Fruit fly (Drosophila melanogaster): ENCODE data around the gene sdk.

sdk gene

dm6 chrX:724496-724895 lies 37.9 kb downstream of the sdk start:
- TF ChIP-seq Myc (optimal IDR thresholded peaks at IDR 0.05) = no peak
- no peak for TF ChIP-seq ttk (optimal IDR thresholded peaks at IDR 0.05)
- no peak for TF ChIP-seq psq (optimal IDR thresholded peaks at IDR 0.05)
- no peak for TF ChIP-seq Sin3A (optimal IDR thresholded peaks at IDR 0.05)
- no peak for TF ChIP-seq insv (optimal IDR thresholded peaks at IDR 0.05)
- no peak for TF ChIP-seq h (optimal IDR thresholded peaks at IDR 0.05)

DNA sequence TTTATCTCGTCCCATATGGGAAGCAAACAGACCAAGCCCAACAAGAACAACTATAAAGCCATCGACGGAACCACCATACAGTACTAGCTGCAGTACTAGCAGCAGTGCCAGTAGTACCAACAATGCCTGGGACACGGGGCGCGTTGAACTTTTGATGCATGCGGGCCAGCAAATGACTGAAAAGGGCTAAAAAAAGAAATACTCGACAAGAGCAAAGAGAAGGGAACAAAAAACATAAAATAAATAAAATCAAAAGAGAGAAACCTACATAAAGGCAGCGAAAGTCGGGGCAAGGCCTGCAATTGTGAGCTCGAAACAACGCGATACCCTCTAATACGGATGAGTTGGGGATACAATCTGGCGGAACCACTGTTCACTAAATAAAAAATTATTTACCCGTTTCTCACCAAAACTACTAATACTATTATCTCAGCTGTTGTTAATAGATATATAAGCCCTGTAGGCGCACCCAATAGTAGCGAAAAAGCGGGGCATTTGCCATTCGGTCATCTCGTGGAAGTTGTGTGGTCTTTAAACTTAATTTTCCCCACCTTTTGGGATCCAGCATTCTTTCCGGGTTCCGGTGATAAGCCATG lies 53.1 kb downstream of the sdk start:
- TF ChIP-seq h (optimal IDR thresholded peaks at IDR 0.05) (no peak), insv (optimal IDR thresholded peaks at IDR 0.05) (no peak), ttk (optimal IDR thresholded peaks at IDR 0.05) (no peak), Sin3A (optimal IDR thresholded peaks at IDR 0.05) (no peak), psq (optimal IDR thresholded peaks at IDR 0.05) (no peak), Myc (optimal IDR thresholded peaks at IDR 0.05) (no peak)

DNA sequence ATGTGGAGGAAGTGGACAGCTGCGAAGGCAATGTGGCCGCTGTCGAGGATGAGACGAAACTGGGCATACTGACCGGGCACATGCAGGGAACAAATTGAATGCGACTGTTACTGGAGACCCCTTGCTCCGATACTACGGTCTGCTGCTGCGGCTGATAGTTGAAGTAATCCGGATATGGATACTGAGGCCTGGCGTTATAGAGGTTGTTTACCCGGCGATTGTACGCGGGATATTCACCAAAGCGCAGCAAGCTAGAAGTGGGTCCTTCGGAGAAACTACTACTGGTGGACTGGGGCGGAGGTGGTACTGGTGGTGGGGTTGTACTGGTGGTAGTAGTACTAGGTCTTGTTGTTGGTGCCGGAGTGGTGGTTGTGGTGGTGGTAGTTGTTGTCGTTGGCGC lies 63.4 kb downstream of the sdk start, which contains the start of gene CG5254:
TSS of gene CG5254 (plus strand) at position 301 of the 400 bp plus-strand sequence.
- TF ChIP-seq ttk (optimal IDR thresholded peaks at IDR 0.05) (no peak), psq (optimal IDR thresholded peaks at IDR 0.05) (no peak), h (optimal IDR thresholded peaks at IDR 0.05) (no peak), Sin3A (optimal IDR thresholded peaks at IDR 0.05) (no peak), Myc (optimal IDR thresholded peaks at IDR 0.05) (no peak), insv (optimal IDR thresholded peaks at IDR 0.05) (no peak)

DNA sequence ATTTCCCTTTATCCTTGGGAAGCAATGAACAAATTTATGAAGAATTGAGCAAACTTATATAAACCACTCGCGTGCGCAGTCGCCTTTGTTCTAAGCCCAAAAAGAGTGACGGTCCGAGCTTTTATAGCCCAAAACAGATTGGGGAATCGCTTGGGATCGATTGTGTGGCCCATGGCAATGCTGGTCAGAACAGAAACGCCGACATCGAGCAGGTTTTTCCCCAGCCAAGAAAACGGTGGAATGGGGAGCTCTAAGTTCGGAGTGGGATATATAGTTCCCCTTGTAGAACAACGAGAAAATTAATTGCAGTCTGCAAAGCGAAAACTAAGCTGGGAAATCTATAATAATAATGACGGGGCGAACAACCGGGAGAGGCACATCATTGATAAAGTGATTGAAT lies 64.6 kb downstream of the sdk start, which contains the start of gene CG13362:
TSS of gene CG13362 (minus strand) at position 101 of the 400 bp plus-strand sequence.
- TF ChIP-seq h (optimal IDR thresholded peaks at IDR 0.05) (no peak), ttk (optimal IDR thresholded peaks at IDR 0.05) (no peak), psq (optimal IDR thresholded peaks at IDR 0.05) (no peak), Sin3A (optimal IDR thresholded peaks at IDR 0.05) (no peak), insv (optimal IDR thresholded peaks at IDR 0.05) (no peak), Myc (optimal IDR thresholded peaks at IDR 0.05) (no peak)

DNA sequence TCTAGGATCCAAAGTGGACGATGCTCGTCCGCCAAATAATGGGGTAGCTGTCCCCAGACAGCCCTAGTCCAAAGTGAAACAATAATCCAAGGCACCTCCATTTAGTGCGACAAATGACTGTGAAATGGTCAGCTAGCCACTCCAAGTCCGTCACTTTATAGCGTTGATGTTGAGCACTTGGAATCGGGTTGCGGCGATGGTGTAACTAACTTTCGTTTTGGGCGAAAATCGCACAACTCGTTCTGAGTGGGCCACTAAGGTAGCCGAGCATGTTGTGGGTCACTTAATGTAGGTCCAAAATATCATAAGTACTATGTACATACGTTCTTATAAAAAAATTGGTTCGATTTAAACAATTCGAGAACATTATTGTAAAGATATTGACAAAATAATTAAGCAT lies 66.9 kb downstream of the sdk start, which contains the start of gene CG13361:
TSS of gene CG13361 (minus strand) at position 101 of the 400 bp plus-strand sequence.
- TF ChIP-seq psq (optimal IDR thresholded peaks at IDR 0.05) (no peak), Sin3A (optimal IDR thresholded peaks at IDR 0.05) (no peak), ttk (optimal IDR thresholded peaks at IDR 0.05) (no peak)

- no peak for TF ChIP-seq Sin3A (optimal IDR thresholded peaks at IDR 0.05)
- no peak for TF ChIP-seq psq (optimal IDR thresholded peaks at IDR 0.05)
- no peak for TF ChIP-seq h (optimal IDR thresholded peaks at IDR 0.05)
- no peak for TF ChIP-seq ttk (optimal IDR thresholded peaks at IDR 0.05)
- TF ChIP-seq Myc (optimal IDR thresholded peaks at IDR 0.05) = no peak
- TF ChIP-seq insv (optimal IDR thresholded peaks at IDR 0.05) = no peak
Observed at dm6 chrX:755642-756332, 69.2 kb downstream of the sdk start.

- no peak for TF ChIP-seq Myc (optimal IDR thresholded peaks at IDR 0.05)
- TF ChIP-seq ttk (optimal IDR thresholded peaks at IDR 0.05) = no peak
- no peak for TF ChIP-seq psq (optimal IDR thresholded peaks at IDR 0.05)
- no peak for TF ChIP-seq insv (optimal IDR thresholded peaks at IDR 0.05)
- TF ChIP-seq Sin3A (optimal IDR thresholded peaks at IDR 0.05) = no peak
- TF ChIP-seq h (optimal IDR thresholded peaks at IDR 0.05) = no peak
Observed at dm6 chrX:756856-757255, 70.2 kb downstream of the sdk start.

dm6 chrX:758892-759621 lies 72.4 kb downstream of the sdk start, which contains the start of gene CG5273:
Gene CG5273 (plus strand): TSS chrX:759594.
- no peak for TF ChIP-seq insv (optimal IDR thresholded peaks at IDR 0.05)
- TF ChIP-seq Myc (optimal IDR thresholded peaks at IDR 0.05) = no peak
- no peak for TF ChIP-seq h (optimal IDR thresholded peaks at IDR 0.05)
- no peak for TF ChIP-seq Sin3A (optimal IDR thresholded peaks at IDR 0.05)
- no peak for TF ChIP-seq ttk (optimal IDR thresholded peaks at IDR 0.05)
- no peak for TF ChIP-seq psq (optimal IDR thresholded peaks at IDR 0.05)

DNA sequence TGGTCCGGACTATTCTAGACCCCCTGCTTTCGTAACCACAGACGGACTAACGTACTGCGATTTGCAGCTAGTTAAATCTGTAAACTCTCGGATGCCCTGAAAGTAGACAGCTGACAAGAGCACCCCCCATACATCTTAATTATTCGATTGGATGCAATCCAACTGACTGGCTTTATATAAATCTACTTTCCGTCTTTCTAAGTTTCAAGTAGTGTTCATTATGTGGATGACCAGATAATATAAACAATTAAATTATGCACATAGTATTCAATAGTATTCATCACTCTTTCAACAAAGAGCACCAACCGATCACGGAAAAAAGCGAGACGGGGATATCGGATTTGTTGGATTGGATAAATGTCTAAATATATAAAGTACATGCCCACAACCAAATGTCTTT lies 75.4 kb downstream of the sdk start:
- TF ChIP-seq h (optimal IDR thresholded peaks at IDR 0.05) (no peak), ttk (optimal IDR thresholded peaks at IDR 0.05) (no peak), Myc (optimal IDR thresholded peaks at IDR 0.05) (no peak), Sin3A (optimal IDR thresholded peaks at IDR 0.05) (no peak), insv (optimal IDR thresholded peaks at IDR 0.05) (no peak), psq (optimal IDR thresholded peaks at IDR 0.05) (no peak)

DNA sequence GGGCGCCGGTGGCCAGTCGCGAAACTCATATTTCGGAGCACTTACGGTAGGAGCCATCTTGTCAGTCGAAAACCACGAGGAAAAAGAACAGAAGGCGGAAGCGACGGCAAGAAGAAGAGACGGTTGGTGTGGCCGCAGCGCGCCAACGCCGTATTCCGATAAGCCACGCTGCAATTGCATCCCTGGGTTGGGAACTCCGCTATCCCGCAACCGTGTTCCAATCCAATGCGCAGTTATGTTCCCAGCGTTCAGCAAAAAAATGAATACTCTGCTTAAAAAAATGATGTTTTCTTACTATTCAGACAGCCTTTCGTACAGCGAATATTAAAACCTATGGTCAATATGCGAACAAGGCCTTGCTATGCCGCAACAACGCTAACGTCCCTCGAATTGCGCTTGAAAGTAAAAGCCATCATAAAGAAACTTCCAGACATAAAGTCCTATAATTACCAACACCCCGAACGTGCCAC lies 78.4 kb downstream of the sdk start, which contains the start of gene RpL22:
TSS of gene RpL22 (minus strand) at position 92 of the 470 bp plus-strand sequence.
- TF ChIP-seq insv (optimal IDR thresholded peaks at IDR 0.05) = no peak
- TF ChIP-seq ttk (optimal IDR thresholded peaks at IDR 0.05) = no peak
- no peak for TF ChIP-seq Sin3A (optimal IDR thresholded peaks at IDR 0.05)
- TF ChIP-seq h (optimal IDR thresholded peaks at IDR 0.05) = no peak
- no peak for TF ChIP-seq Myc (optimal IDR thresholded peaks at IDR 0.05)
- no peak for TF ChIP-seq psq (optimal IDR thresholded peaks at IDR 0.05)

- TF ChIP-seq Myc (optimal IDR thresholded peaks at IDR 0.05) (no peak), psq (optimal IDR thresholded peaks at IDR 0.05) (no peak), h (optimal IDR thresholded peaks at IDR 0.05) (no peak), Sin3A (optimal IDR thresholded peaks at IDR 0.05) (no peak), insv (optimal IDR thresholded peaks at IDR 0.05) (no peak), ttk (optimal IDR thresholded peaks at IDR 0.05) (no peak)
Observed at dm6 chrX:766094-766493, 79.5 kb downstream of the sdk start.

DNA sequence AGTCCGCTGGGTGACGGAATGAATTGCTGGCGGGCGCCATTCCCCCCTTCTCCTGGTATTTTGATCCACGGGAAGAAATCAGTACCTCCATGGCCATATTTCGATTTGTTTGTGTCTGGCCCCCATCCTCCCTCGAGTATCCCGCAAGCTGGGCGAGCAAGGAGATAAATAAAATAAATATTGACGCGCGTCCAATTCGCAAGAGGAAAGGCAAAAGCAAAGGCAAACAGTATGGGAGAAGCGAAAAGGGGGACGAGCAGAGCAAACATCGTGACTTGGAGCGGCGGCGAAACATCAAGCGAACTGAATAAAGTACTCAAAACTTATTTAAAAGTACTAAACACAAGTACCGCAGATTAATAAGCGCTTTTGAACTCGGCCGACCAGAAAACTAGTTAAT lies 81.3 kb downstream of the sdk start:
- TF ChIP-seq h (optimal IDR thresholded peaks at IDR 0.05) = no peak
- no peak for TF ChIP-seq psq (optimal IDR thresholded peaks at IDR 0.05)
- TF ChIP-seq Sin3A (optimal IDR thresholded peaks at IDR 0.05) = no peak
- no peak for TF ChIP-seq ttk (optimal IDR thresholded peaks at IDR 0.05)
- TF ChIP-seq Myc (optimal IDR thresholded peaks at IDR 0.05) = no peak
- TF ChIP-seq insv (optimal IDR thresholded peaks at IDR 0.05) = no peak

Data from Kc167 (cell line).